Worm (Caenorhabditis elegans) whole organism, L1 larva: Measurements from ENCODE around the gene C01G6.3.

Experiments used
- C04F5.9 ChIP-seq: sonication (generic microtip); optimal IDR thresholded peaks from 2 replicates; lab custom pipeline; 2016; ENCODE audit warnings: missing genetic modification characterization, missing compliant biosample characterization
- C34B4.2 ChIP-seq: sonication (generic microtip); optimal IDR thresholded peaks from 2 replicates; lab custom pipeline; 2017; ENCODE audit warnings: mild to moderate bottlenecking, missing genetic modification characterization, missing compliant biosample characterization
- aha-1 ChIP-seq: fragments of 150-350 bp; optimal IDR thresholded peaks from 2 replicates; lab custom pipeline; 2014; ENCODE audit warnings: missing biosample characterization, missing genetic modification characterization
- blmp-1 ChIP-seq: fragments of 150-350 bp; optimal IDR thresholded peaks from 2 replicates; lab custom pipeline; 2014; ENCODE audit warnings: missing biosample characterization, missing genetic modification characterization
- ceh-82 ChIP-seq, 3 experiments: fragments of 150-350 bp in 1 of 3; sonication (generic microtip) in 2 of 3; optimal IDR thresholded peaks; 2 replicates each; lab custom pipeline; 2014 to 2017; ENCODE audit warnings: missing biosample characterization in 3 of 3, missing genetic modification characterization in 3 of 3
- ceh-88 ChIP-seq: fragments of 200-800 bp; sonication (Bioruptor generic); IDR thresholded peaks from 2 replicates; pipeline ENCODE4 v1.3.6; 2022; ENCODE audit warnings: missing genetic modification characterization, missing compliant biosample characterization
- ces-1 ChIP-seq: fragments of 150-350 bp; optimal IDR thresholded peaks from 2 replicates; lab custom pipeline; 2014; ENCODE audit warnings: missing biosample characterization, missing genetic modification reagents, missing genetic modification characterization
- dsc-1 ChIP-seq: sonication (generic microtip); optimal IDR thresholded peaks from 2 replicates; lab custom pipeline; 2016; ENCODE audit warnings: mild to moderate bottlenecking, missing genetic modification characterization, missing compliant biosample characterization
- efl-1 ChIP-seq, 4 experiments: fragments of 150-350 bp; optimal IDR thresholded peaks in 3 of 4; peaks in 1 of 4; 1 replicate in 1 of 4; 2 replicates in 3 of 4; lab custom pipeline; 2014; ENCODE audit warnings: missing biosample characterization in 2 of 4, missing genetic modification characterization in 2 of 4, missing genetic modification reagents in 2 of 4
- efl-3 ChIP-seq: fragments of 200-800 bp; sonication (Bioruptor generic); optimal IDR thresholded peaks from 2 replicates; lab custom pipeline; 2018; ENCODE audit warnings: mild to moderate bottlenecking, missing genetic modification characterization, missing compliant biosample characterization
- elt-2 ChIP-seq: sonication (generic microtip); optimal IDR thresholded peaks from 2 replicates; lab custom pipeline; 2016; ENCODE audit warnings: missing genetic modification characterization, mild to moderate bottlenecking, inconsistent platforms, missing compliant biosample characterization, missing genetic modification reagents
- fkh-10 ChIP-seq: sonication (generic microtip); optimal IDR thresholded peaks from 2 replicates; lab custom pipeline; 2017; ENCODE audit warnings: missing biosample characterization, missing genetic modification reagents, missing genetic modification characterization
- fkh-8 ChIP-seq: sonication (generic microtip); optimal IDR thresholded peaks from 2 replicates; lab custom pipeline; 2016; ENCODE audit warnings: mild to moderate bottlenecking, missing genetic modification characterization, missing compliant biosample characterization
- hlh-17 ChIP-seq: fragments of 200-800 bp; sonication (Bioruptor generic); optimal IDR thresholded peaks from 2 replicates; lab custom pipeline; 2018; ENCODE audit warnings: missing genetic modification characterization, mild to moderate bottlenecking, missing compliant biosample characterization, moderate library complexity, borderline replicate concordance
- hpl-2 ChIP-seq: fragments of 150-350 bp; optimal IDR thresholded peaks from 2 replicates; lab custom pipeline; 2014; ENCODE audit warnings: missing biosample characterization, missing genetic modification reagents, missing genetic modification characterization
- irx-1 ChIP-seq: sonication (generic microtip); optimal IDR thresholded peaks from 2 replicates; lab custom pipeline; 2016; ENCODE audit warnings: missing genetic modification characterization, missing compliant biosample characterization
- jun-1 ChIP-seq: fragments of 150-350 bp; optimal IDR thresholded peaks from 2 replicates; lab custom pipeline; 2014; ENCODE audit warnings: missing biosample characterization, missing genetic modification reagents, missing genetic modification characterization
- lin-14 ChIP-seq: fragments of 200-800 bp; sonication (Bioruptor generic); optimal IDR thresholded peaks from 2 replicates; lab custom pipeline; 2018; ENCODE audit warnings: mild to moderate bottlenecking, missing genetic modification characterization, moderate library complexity, missing compliant biosample characterization
- lin-15B ChIP-seq: fragments of 150-350 bp; sonication (generic microtip); optimal IDR thresholded peaks from 3 replicates; lab custom pipeline; 2014; ENCODE audit warnings: missing biosample characterization, missing genetic modification characterization
- lin-35 ChIP-seq, 2 experiments: fragments of 150-350 bp; optimal IDR thresholded peaks; 2 replicates each; lab custom pipeline; 2014; ENCODE audit warnings: missing biosample characterization in 2 of 2, missing genetic modification characterization in 2 of 2, missing genetic modification reagents in 2 of 2
- lir-3 ChIP-seq: sonication (generic microtip); optimal IDR thresholded peaks from 2 replicates; lab custom pipeline; 2016; ENCODE audit warnings: mild to moderate bottlenecking, missing genetic modification characterization, moderate library complexity, missing compliant biosample characterization; ENCODE audit not compliant: poor library complexity
- lsy-2 ChIP-seq, 2 experiments: fragments of 150-350 bp; optimal IDR thresholded peaks; 2 replicates each; lab custom pipeline; 2014; ENCODE audit warnings: missing biosample characterization in 2 of 2, missing genetic modification characterization in 2 of 2
- mab-9 ChIP-seq: fragments of 200-800 bp; sonication (Bioruptor generic); IDR thresholded peaks from 2 replicates; pipeline ENCODE4 v1.3.6; 2022; ENCODE audit warnings: missing genetic modification reagents, missing genetic modification characterization, missing compliant biosample characterization
- mef-2 ChIP-seq: fragments of 150-350 bp; optimal IDR thresholded peaks from 2 replicates; lab custom pipeline; 2014; ENCODE audit warnings: missing biosample characterization, missing genetic modification characterization
- nhr-12 ChIP-seq: sonication (generic microtip); optimal IDR thresholded peaks from 2 replicates; lab custom pipeline; 2017; ENCODE audit warnings: missing biosample characterization, missing genetic modification characterization
- nhr-20 ChIP-seq: sonication (generic microtip); optimal IDR thresholded peaks from 2 replicates; lab custom pipeline; 2016; ENCODE audit warnings: mild to moderate bottlenecking, missing genetic modification characterization, missing compliant biosample characterization
- nhr-237 ChIP-seq: fragments of 150-350 bp; optimal IDR thresholded peaks from 2 replicates; lab custom pipeline; 2014; ENCODE audit warnings: missing biosample characterization, missing genetic modification characterization
- nhr-47 ChIP-seq: sonication (generic microtip); optimal IDR thresholded peaks from 2 replicates; lab custom pipeline; 2016; ENCODE audit warnings: mild to moderate bottlenecking, missing genetic modification characterization, moderate library complexity, missing compliant biosample characterization
- nhr-71 ChIP-seq: sonication (generic microtip); optimal IDR thresholded peaks from 2 replicates; lab custom pipeline; 2016; ENCODE audit warnings: mild to moderate bottlenecking, missing genetic modification characterization, moderate library complexity, missing compliant biosample characterization
- nhr-77 ChIP-seq: fragments of 150-350 bp; optimal IDR thresholded peaks from 2 replicates; lab custom pipeline; 2014; ENCODE audit warnings: missing biosample characterization, missing genetic modification characterization
- nhr-84 ChIP-seq: sonication (generic microtip); optimal IDR thresholded peaks from 2 replicates; lab custom pipeline; 2017; ENCODE audit warnings: missing biosample characterization, missing genetic modification characterization
- nhr-85 ChIP-seq: sonication (generic microtip); peaks from one replicate; lab custom pipeline; 2016; ENCODE audit warnings: missing genetic modification characterization, inconsistent platforms, missing compliant biosample characterization
- nhr-90 ChIP-seq: sonication (generic microtip); optimal IDR thresholded peaks from 2 replicates; lab custom pipeline; 2016; ENCODE audit warnings: mild to moderate bottlenecking, missing genetic modification characterization, missing compliant biosample characterization; ENCODE audit not compliant: poor library complexity
- pqm-1 ChIP-seq: sonication (generic microtip); optimal IDR thresholded peaks from 3 replicates; lab custom pipeline; 2017; ENCODE audit warnings: missing biosample characterization, missing genetic modification characterization
- rnt-1 ChIP-seq: sonication (generic microtip); optimal IDR thresholded peaks from 2 replicates; lab custom pipeline; 2016; ENCODE audit warnings: mild to moderate bottlenecking, missing genetic modification characterization, moderate library complexity, missing compliant biosample characterization
- snpc-4 ChIP-seq: fragments of 150-350 bp; optimal IDR thresholded peaks from 2 replicates; lab custom pipeline; 2014; ENCODE audit warnings: missing biosample characterization, missing genetic modification characterization
- snu-23 ChIP-seq: sonication (generic microtip); optimal IDR thresholded peaks from 2 replicates; lab custom pipeline; 2016; ENCODE audit warnings: missing genetic modification characterization, missing compliant biosample characterization
- sup-37 ChIP-seq: fragments of 200-800 bp; sonication (Bioruptor generic); optimal IDR thresholded peaks from 2 replicates; lab custom pipeline; 2018; ENCODE audit warnings: mild to moderate bottlenecking, missing genetic modification characterization, missing compliant biosample characterization
- swsn-7 ChIP-seq: sonication (generic microtip); optimal IDR thresholded peaks from 2 replicates; lab custom pipeline; 2016; ENCODE audit warnings: missing genetic modification characterization, missing compliant biosample characterization
- unc-130 ChIP-seq: fragments of 150-350 bp; optimal IDR thresholded peaks from 2 replicates; lab custom pipeline; 2017; ENCODE audit warnings: missing biosample characterization, missing genetic modification characterization, inconsistent platforms
- unc-30 ChIP-seq: sonication (generic microtip); optimal IDR thresholded peaks from 2 replicates; lab custom pipeline; 2017; ENCODE audit warnings: missing biosample characterization, missing genetic modification characterization
- unc-62 ChIP-seq: fragments of 150-350 bp; optimal IDR thresholded peaks from 2 replicates; lab custom pipeline; 2014; ENCODE audit warnings: missing biosample characterization, missing genetic modification reagents, missing genetic modification characterization
- unc-86 ChIP-seq: sonication (generic microtip); optimal IDR thresholded peaks from 2 replicates; lab custom pipeline; 2016; ENCODE audit warnings: missing genetic modification characterization, missing compliant biosample characterization
- unc-98 ChIP-seq: fragments of 200-800 bp; sonication (Bioruptor generic); IDR thresholded peaks from 2 replicates; pipeline ENCODE4 v1.3.6; 2022; ENCODE audit warnings: missing genetic modification characterization, missing compliant biosample characterization
- xbp-1 ChIP-seq: sonication (generic microtip); optimal IDR thresholded peaks from 2 replicates; lab custom pipeline; 2016; ENCODE audit warnings: missing genetic modification characterization, missing compliant biosample characterization
- ztf-11 ChIP-seq, 2 experiments: sonication (generic microtip); optimal IDR thresholded peaks; 2 replicates each; lab custom pipeline; 2016 to 2017; ENCODE audit warnings: missing genetic modification characterization in 2 of 2, missing biosample characterization in 1 of 2, missing compliant biosample characterization in 1 of 2
- ztf-4 ChIP-seq: fragments of 150-350 bp; optimal IDR thresholded peaks from 2 replicates; lab custom pipeline; 2014; ENCODE audit warnings: missing biosample characterization, missing genetic modification characterization

The C01G6.3 gene

DNA sequence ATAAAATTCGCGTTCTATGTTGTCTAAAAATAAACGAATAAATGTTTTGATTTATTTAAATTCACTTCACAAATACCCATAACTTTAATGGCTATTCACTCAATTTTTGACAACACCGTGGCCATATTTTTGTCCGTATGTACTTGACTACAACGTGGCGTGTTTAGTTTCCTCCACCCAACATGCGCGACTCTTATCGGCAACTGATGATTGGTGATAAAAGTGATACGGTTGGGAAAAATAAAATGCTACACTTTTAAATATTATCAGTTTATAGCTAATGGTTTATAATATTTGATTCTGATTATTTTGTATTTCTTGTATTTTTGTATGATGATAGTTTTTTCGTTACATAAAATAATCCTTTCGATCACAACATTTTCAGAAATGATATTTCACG lies 21.9 kb downstream of the C01G6.3 start, which contains the start of gene acs-7:
Gene acs-7, plus strand, starts transcription at position 386 of the 400 bp plus-strand sequence.
- no peak for TF ChIP-seq C04F5.9 (tag; lab: Kevin White, UChicago)
- TF ChIP-seq elt-2 (tag; lab: Kevin White, UChicago): peak; percentile 94
- TF ChIP-seq jun-1 (tag; lab: Kevin White, UChicago): no peak
- TF ChIP-seq nhr-90 (tag; lab: Kevin White, UChicago): peak; percentile 21
- TF ChIP-seq C34B4.2 (tag; lab: Kevin White, UChicago): no peak
- peak; percentile 42 for TF ChIP-seq nhr-20 (tag; lab: Kevin White, UChicago)
- TF ChIP-seq lin-35 (GFP tag; optimal IDR thresholded peaks at IDR 0.05; lab: Kevin White, UChicago): peak in 1 of 2 experiments; percentile 37
- TF ChIP-seq lin-14 (GFP tag; lab: Kevin White, UChicago): peak; percentile 41
- TF ChIP-seq lir-3 (tag; lab: Kevin White, UChicago): no peak
- peak; percentile 8 for TF ChIP-seq blmp-1 (tag; lab: Kevin White, UChicago)
- TF ChIP-seq nhr-71 (tag; lab: Kevin White, UChicago): peak; percentile 10
- no peak for TF ChIP-seq unc-86 (tag; lab: Kevin White, UChicago)
- TF ChIP-seq pqm-1: peak; percentile 64
- TF ChIP-seq sup-37: no peak

DNA sequence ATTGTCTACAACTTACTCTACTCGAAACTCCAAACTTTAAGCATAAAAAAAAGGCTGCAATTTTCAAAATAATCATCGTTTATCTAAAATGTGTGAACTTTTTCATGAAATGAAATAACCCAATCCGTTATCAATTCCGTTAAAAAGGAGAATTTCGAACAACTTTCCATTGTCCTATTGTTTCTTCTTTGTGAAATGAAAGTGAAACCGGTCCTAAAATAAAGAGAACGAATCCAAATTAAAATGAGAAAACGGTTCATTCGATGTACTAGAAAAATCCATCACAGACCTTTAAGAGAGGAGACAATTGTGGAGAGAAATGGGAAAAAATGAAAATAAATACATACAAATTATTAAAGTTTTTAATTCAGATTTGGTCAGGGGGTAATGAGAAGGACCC lies 26.0 kb downstream of the C01G6.3 start, which contains the start of gene C01G6.9:
Gene C01G6.9, minus strand, starts transcription at position 141 of the 400 bp plus-strand sequence.
- no peak for TF ChIP-seq efl-1 (optimal IDR thresholded peaks at IDR 0.05; lab: Kevin White, UChicago)
- TF ChIP-seq efl-1 (GFP tag; optimal IDR thresholded peaks at IDR 0.05 in 1 of 2; lab: Kevin White, UChicago): peak in 1 of 2 experiments; percentile 84
- peak; percentile 66 for TF ChIP-seq blmp-1 (tag; lab: Kevin White, UChicago)
- no peak for TF ChIP-seq nhr-47 (tag; lab: Kevin White, UChicago)

DNA sequence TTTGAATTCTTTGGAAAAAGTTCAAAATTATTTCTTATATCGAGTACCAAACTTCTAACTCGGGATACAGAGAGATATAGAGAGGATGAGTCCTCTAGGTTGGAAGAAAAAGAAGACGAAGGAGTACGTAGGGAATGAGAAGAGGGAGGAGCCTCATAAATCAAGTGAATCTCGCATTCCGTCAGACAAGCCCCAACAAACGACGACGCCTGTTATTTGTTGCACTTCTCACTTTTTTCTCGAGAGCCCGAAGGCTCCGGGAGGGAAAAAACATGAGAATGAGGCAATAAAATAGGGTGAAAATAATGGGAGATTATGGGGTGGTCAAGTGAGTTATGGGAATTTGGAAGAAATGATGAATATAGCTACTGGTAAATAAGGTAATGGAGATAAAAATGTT lies 30.0 kb downstream of the C01G6.3 start:
- TF ChIP-seq unc-30 (tag; lab: Kevin White, UChicago): no peak
- TF ChIP-seq ceh-82 (tag; optimal IDR thresholded peaks at IDR 0.05; lab: Kevin White, UChicago): no peak
- no peak for TF ChIP-seq nhr-237 (tag; lab: Kevin White, UChicago)
- TF ChIP-seq nhr-71 (tag; lab: Kevin White, UChicago): peak; percentile 38
- TF ChIP-seq nhr-85 (tag; lab: Kevin White, UChicago): no peak
- TF ChIP-seq lin-15B (tag; lab: Kevin White, UChicago): no peak
- no peak for TF ChIP-seq ztf-4
- TF ChIP-seq efl-3 (GFP tag; lab: Kevin White, UChicago): no peak
- no peak for TF ChIP-seq fkh-10 (GFP tag; lab: Kevin White, UChicago)
- no peak for TF ChIP-seq nhr-84 (tag; lab: Kevin White, UChicago)
- no peak for TF ChIP-seq ces-1
- TF ChIP-seq swsn-7: no peak
- no peak for TF ChIP-seq ztf-11 (tag; optimal IDR thresholded peaks at IDR 0.05; lab: Kevin White, UChicago)
- no peak for TF ChIP-seq nhr-77 (tag; lab: Kevin White, UChicago)
- TF ChIP-seq C04F5.9 (tag; lab: Kevin White, UChicago): no peak
- TF ChIP-seq lin-35 (GFP tag; optimal IDR thresholded peaks at IDR 0.05; lab: Kevin White, UChicago): no peak
- TF ChIP-seq unc-62 (GFP tag; lab: Kevin White, UChicago): no peak
- TF ChIP-seq aha-1: no peak
- no peak for TF ChIP-seq efl-1 (optimal IDR thresholded peaks at IDR 0.05; lab: Kevin White, UChicago)
- no peak for TF ChIP-seq efl-1 (GFP tag; optimal IDR thresholded peaks at IDR 0.05 in 1 of 2; lab: Kevin White, UChicago)
- TF ChIP-seq C34B4.2 (tag; lab: Kevin White, UChicago): no peak
- TF ChIP-seq hpl-2 (GFP tag; lab: Kevin White, UChicago): no peak
- no peak for TF ChIP-seq ceh-88 (GFP tag; lab: Robert Waterston, UW)
- TF ChIP-seq rnt-1 (tag; lab: Kevin White, UChicago): peak; percentile 69
- no peak for TF ChIP-seq mef-2 (tag; lab: Kevin White, UChicago)
- TF ChIP-seq hlh-17: no peak
- TF ChIP-seq unc-130 (tag; lab: Kevin White, UChicago): no peak
- no peak for TF ChIP-seq pqm-1
- TF ChIP-seq snpc-4 (tag; lab: Kevin White, UChicago): no peak
- no peak for TF ChIP-seq blmp-1 (tag; lab: Kevin White, UChicago)
- no peak for TF ChIP-seq fkh-8 (tag; lab: Kevin White, UChicago)
- no peak for TF ChIP-seq xbp-1 (tag; lab: Kevin White, UChicago)
- peak; percentile 5 for TF ChIP-seq dsc-1 (tag; lab: Kevin White, UChicago)
- TF ChIP-seq lsy-2 (tag; optimal IDR thresholded peaks at IDR 0.05; lab: Kevin White, UChicago): peak in 1 of 2 experiments; percentile 23
- no peak for TF ChIP-seq irx-1 (tag; lab: Kevin White, UChicago)
- TF ChIP-seq snu-23 (GFP tag; lab: Kevin White, UChicago): peak; percentile 3
- TF ChIP-seq mab-9 (GFP tag; lab: Robert Waterston, UW): 0 out of 2 replicates have a peak, but pooled peaks have one; percentile 46
- no peak for TF ChIP-seq nhr-12 (tag; lab: Kevin White, UChicago)
- no peak for TF ChIP-seq unc-98
